Worm (Caenorhabditis elegans): ENCODE measurements around the gene grl-3.

Gene grl-3

ce11 chrV:11410902-11411561, at the start of gene grl-3, which contains the start of gene K03B8.8:
Gene grl-3, plus strand, starts transcription at chrV:11411511.
Gene K03B8.8, minus strand, starts transcription at chrV:11411002.
- TF ChIP-seq nhr-25 (tag; optimal IDR thresholded peaks at IDR 0.05) (no peak), lin-39 (tag; optimal IDR thresholded peaks at IDR 0.05) (no peak), daf-12 (tag; optimal IDR thresholded peaks at IDR 0.05) (no peak), nhr-77 (tag; optimal IDR thresholded peaks at IDR 0.05) (no peak), nhr-43 (tag; optimal IDR thresholded peaks at IDR 0.05; ENCODE audit: poor library complexity, severe bottlenecking) (no peak), pqm-1 (tag; optimal IDR thresholded peaks at IDR 0.05) (no peak), snpc-4 (tag; optimal IDR thresholded peaks at IDR 0.05) (no peak), nhr-76 (tag; optimal IDR thresholded peaks at IDR 0.05) (no peak), nhr-237 (tag; optimal IDR thresholded peaks at IDR 0.05) (no peak), ceh-16 (tag; optimal IDR thresholded peaks at IDR 0.05) (no peak), ZK546.5 (tag; optimal IDR thresholded peaks at IDR 0.05) (no peak), tbx-2 (tag; optimal IDR thresholded peaks at IDR 0.05) (no peak)

ce11 chrV:11363575-11363974, 47.7 kb upstream of the grl-3 start:
- TF ChIP-seq lin-39 (tag; optimal IDR thresholded peaks at IDR 0.05): no peak
- no peak for TF ChIP-seq pqm-1 (tag; optimal IDR thresholded peaks at IDR 0.05)
- TF ChIP-seq hmg-11 (tag; optimal IDR thresholded peaks at IDR 0.05): no peak
- no peak for TF ChIP-seq skn-1 (tag; optimal IDR thresholded peaks at IDR 0.05)
- TF ChIP-seq ama-1 (optimal IDR thresholded peaks at IDR 0.05): no peak
- TF ChIP-seq lsy-12 (tag; optimal IDR thresholded peaks at IDR 0.05): no peak
- no peak for TF ChIP-seq pha-4 (tag; optimal IDR thresholded peaks at IDR 0.05)
- no peak for TF ChIP-seq daf-12 (tag; optimal IDR thresholded peaks at IDR 0.05)
- TF ChIP-seq nhr-77 (tag; optimal IDR thresholded peaks at IDR 0.05): no peak
- TF ChIP-seq unc-62 (GFP tag; optimal IDR thresholded peaks at IDR 0.05): no peak

ce11 chrV:11366129-11366528, 45.2 kb upstream of the grl-3 start, which contains the start of gene dop-5:
Gene dop-5, minus strand, starts transcription at chrV:11366229.
- no peak for TF ChIP-seq unc-62 (GFP tag; optimal IDR thresholded peaks at IDR 0.05)

ce11 chrV:11372284-11372878, 38.9 kb upstream of the grl-3 start:
- TF ChIP-seq ZK546.5 (tag; optimal IDR thresholded peaks at IDR 0.05): no peak
- TF ChIP-seq aly-2 (tag; optimal IDR thresholded peaks at IDR 0.05): no peak
- no peak for TF ChIP-seq nhr-67 (tag; optimal IDR thresholded peaks at IDR 0.05)
- TF ChIP-seq zag-1 (tag; optimal IDR thresholded peaks at IDR 0.05): no peak
- TF ChIP-seq nhr-12 (tag; optimal IDR thresholded peaks at IDR 0.05): no peak

ce11 chrV:11373918-11374317, 37.4 kb upstream of the grl-3 start:
- no peak for TF ChIP-seq fkh-2 (tag; optimal IDR thresholded peaks at IDR 0.05)
- TF ChIP-seq pha-4 (tag; optimal IDR thresholded peaks at IDR 0.05): no peak
- no peak for TF ChIP-seq lin-39 (tag; optimal IDR thresholded peaks at IDR 0.05)
- TF ChIP-seq lin-15B (tag; optimal IDR thresholded peaks at IDR 0.05): no peak
- no peak for TF ChIP-seq daf-12 (tag; optimal IDR thresholded peaks at IDR 0.05)
- no peak for TF ChIP-seq elt-2 (tag; optimal IDR thresholded peaks at IDR 0.05)
- no peak for TF ChIP-seq pqm-1 (tag; optimal IDR thresholded peaks at IDR 0.05)
- TF ChIP-seq unc-39 (tag; optimal IDR thresholded peaks at IDR 0.05): no peak
- no peak for TF ChIP-seq nhr-237 (tag; optimal IDR thresholded peaks at IDR 0.05)
- no peak for TF ChIP-seq lsy-12 (tag; optimal IDR thresholded peaks at IDR 0.05)
- TF ChIP-seq nhr-77 (tag; optimal IDR thresholded peaks at IDR 0.05): no peak
- no peak for TF ChIP-seq ztf-11 (tag; optimal IDR thresholded peaks at IDR 0.05)
- TF ChIP-seq fos-1 (tag; optimal IDR thresholded peaks at IDR 0.05): no peak
- TF ChIP-seq elt-3 (tag; optimal IDR thresholded peaks at IDR 0.05): no peak
- TF ChIP-seq nhr-76 (tag; optimal IDR thresholded peaks at IDR 0.05): no peak
- TF ChIP-seq skn-1 (tag; optimal IDR thresholded peaks at IDR 0.05): no peak
- no peak for TF ChIP-seq nhr-43 (tag; optimal IDR thresholded peaks at IDR 0.05; ENCODE audit: poor library complexity, severe bottlenecking)

ce11 chrV:11375150-11375792, 36.0 kb upstream of the grl-3 start, which contains the start of gene cnb-1:
Gene cnb-1, plus strand, starts transcription at chrV:11375742.
- TF ChIP-seq ceh-9 (tag; optimal IDR thresholded peaks at IDR 0.05): no peak
- peak; percentile 28 for TF ChIP-seq pqm-1 (tag; optimal IDR thresholded peaks at IDR 0.05)
- TF ChIP-seq nhr-237 (tag; optimal IDR thresholded peaks at IDR 0.05): no peak
- peak; percentile 8 for TF ChIP-seq egl-5 (tag; optimal IDR thresholded peaks at IDR 0.05)
- TF ChIP-seq ztf-4 (tag; optimal IDR thresholded peaks at IDR 0.05): no peak
- TF ChIP-seq fkh-10 (GFP tag; optimal IDR thresholded peaks at IDR 0.05): peak; percentile 18
- peak; percentile 52 for TF ChIP-seq tbx-2 (tag; optimal IDR thresholded peaks at IDR 0.05)
- TF ChIP-seq lin-39 (tag; optimal IDR thresholded peaks at IDR 0.05): peak; percentile 79
- TF ChIP-seq nfya-1 (tag; optimal IDR thresholded peaks at IDR 0.05; ENCODE audit: insufficient read depth): peak; percentile 77
- no peak for TF ChIP-seq mdl-1 (tag; optimal IDR thresholded peaks at IDR 0.05)
- TF ChIP-seq nhr-23 (tag; optimal IDR thresholded peaks at IDR 0.05): no peak
- peak; percentile 77 for TF ChIP-seq ceh-28 (tag; optimal IDR thresholded peaks at IDR 0.05)
- TF ChIP-seq pha-4 (tag; optimal IDR thresholded peaks at IDR 0.05): peak; percentile 49
- TF ChIP-seq lin-15B (tag; optimal IDR thresholded peaks at IDR 0.05): peak; percentile 11
- peak; percentile 23 for TF ChIP-seq jun-1 (tag; optimal IDR thresholded peaks at IDR 0.05)
- no peak for TF ChIP-seq ztf-11 (tag; optimal IDR thresholded peaks at IDR 0.05)
- peak; percentile 45 for TF ChIP-seq elt-2 (tag; optimal IDR thresholded peaks at IDR 0.05)
- no peak for TF ChIP-seq ZK546.5 (tag; optimal IDR thresholded peaks at IDR 0.05)
- TF ChIP-seq R02D3.7 (tag; optimal IDR thresholded peaks at IDR 0.05): no peak
- TF ChIP-seq elt-3 (tag; optimal IDR thresholded peaks at IDR 0.05): no peak

Data from whole organism, L3 larva.